Fruit fly (Drosophila melanogaster): ENCODE measurements around the gene fax.

fax gene

dm6 chr3L:16377768-16378764 is 33.6 kb downstream of the fax start, which contains the start of gene roq (continued):
- no peak for TF ChIP-seq zfh1 (GFP tag; IDR thresholded peaks at IDR 0.05)
- no peak for TF ChIP-seq pb (GFP tag; optimal IDR thresholded peaks at IDR 0.05)
- TF ChIP-seq CG6683 (GFP tag; optimal IDR thresholded peaks at IDR 0.05): no peak
- no peak for TF ChIP-seq gsb-n (tag; optimal IDR thresholded peaks at IDR 0.05)
- no peak for TF ChIP-seq CG18764 (GFP tag; optimal IDR thresholded peaks at IDR 0.05)
- TF ChIP-seq danr (GFP tag; IDR thresholded peaks at IDR 0.05): no peak
- no peak for TF ChIP-seq pita (GFP tag; optimal IDR thresholded peaks at IDR 0.05)
- TF ChIP-seq CG8765 (GFP tag; IDR thresholded peaks at IDR 0.05): no peak
- no peak for TF ChIP-seq pfk (GFP tag; optimal IDR thresholded peaks at IDR 0.05)
- TF ChIP-seq Fer1 (GFP tag; optimal IDR thresholded peaks at IDR 0.05): no peak
- TF ChIP-seq CG4820 (GFP tag; optimal IDR thresholded peaks at IDR 0.05): no peak
- TF ChIP-seq CG32532 (GFP tag; IDR thresholded peaks at IDR 0.05): no peak; the same call in 1 of the 2 replicates
- no peak for TF ChIP-seq Ets65A (GFP tag)
- TF ChIP-seq shn (GFP tag; optimal IDR thresholded peaks at IDR 0.05): no peak
- TF ChIP-seq Hr39 (optimal IDR thresholded peaks at IDR 0.05): no peak
- no peak for TF ChIP-seq CG13424 (tag; optimal IDR thresholded peaks at IDR 0.05)
- TF ChIP-seq pnt (GFP tag; optimal IDR thresholded peaks at IDR 0.05): no peak
- TF ChIP-seq grau (tag; optimal IDR thresholded peaks at IDR 0.05): peak; percentile 36
- TF ChIP-seq CG6272 (GFP tag; IDR thresholded peaks at IDR 0.05): no peak
- no peak for TF ChIP-seq emc (GFP tag; optimal IDR thresholded peaks at IDR 0.05)
- TF ChIP-seq eve (GFP tag; optimal IDR thresholded peaks at IDR 0.05): no peak
- peak in 1 of 2 experiments; percentile 65 for TF ChIP-seq Pdp1 (GFP tag; optimal IDR thresholded peaks at IDR 0.05)
- TF ChIP-seq gt (GFP tag; IDR thresholded peaks at IDR 0.05): no peak
- TF ChIP-seq ac (GFP tag; optimal IDR thresholded peaks at IDR 0.05): no peak
- TF ChIP-seq CG2202 (tag; optimal IDR thresholded peaks at IDR 0.05): no peak
- no peak for TF ChIP-seq CG10321 (GFP tag; IDR thresholded peaks at IDR 0.05)
- TF ChIP-seq MTF-1 (GFP tag; optimal IDR thresholded peaks at IDR 0.05; ENCODE audit: borderline replicate concordance): no peak
- TF ChIP-seq repo (GFP tag; optimal IDR thresholded peaks at IDR 0.05): no peak
- peak; percentile 28 for TF ChIP-seq CG10267 (tag; optimal IDR thresholded peaks at IDR 0.05)
- TF ChIP-seq Dip3 (GFP tag; optimal IDR thresholded peaks at IDR 0.05): no peak
- no peak for TF ChIP-seq Doc3 (GFP tag; IDR thresholded peaks at IDR 0.05; ENCODE audit: partially characterized antibody)
- TF ChIP-seq gsb (GFP tag; IDR thresholded peaks at IDR 0.05): no peak
- TF ChIP-seq ara (GFP tag; IDR thresholded peaks at IDR 0.05): no peak
- no peak for TF ChIP-seq Rfx (GFP tag; IDR thresholded peaks at IDR 0.05)
- TF ChIP-seq CG1233 (GFP tag; optimal IDR thresholded peaks at IDR 0.05): no peak
- TF ChIP-seq Camta (GFP tag; optimal IDR thresholded peaks at IDR 0.05): no peak
- no peak for TF ChIP-seq CG13296 (GFP tag; optimal IDR thresholded peaks at IDR 0.05)
- TF ChIP-seq CG15073 (GFP tag; optimal IDR thresholded peaks at IDR 0.05): no peak
- no peak for TF ChIP-seq bcd (GFP tag; optimal IDR thresholded peaks at IDR 0.05)
- TF ChIP-seq CG5245 (GFP tag; optimal IDR thresholded peaks at IDR 0.05): no peak
- no peak for TF ChIP-seq sqz (GFP tag; optimal IDR thresholded peaks at IDR 0.05)
- no peak for TF ChIP-seq CG12236 (GFP tag; optimal IDR thresholded peaks at IDR 0.05)
- peak; percentile 95 for TF ChIP-seq CG9437 (GFP tag; optimal IDR thresholded peaks at IDR 0.05)
- TF ChIP-seq CG7357 (GFP tag; IDR thresholded peaks at IDR 0.05): no peak
- TF ChIP-seq vnd (GFP tag; IDR thresholded peaks at IDR 0.05; ENCODE audit: partially characterized antibody): no peak
- TF ChIP-seq pan (optimal IDR thresholded peaks at IDR 0.05): no peak
- TF ChIP-seq pan (GFP tag; optimal IDR thresholded peaks at IDR 0.05 in 1 of 2, IDR thresholded peaks at IDR 0.05 in 1 of 2): no peak
- TF ChIP-seq ranshi (GFP tag; IDR thresholded peaks at IDR 0.05): no peak
- TF ChIP-seq Adf1 (GFP tag; IDR thresholded peaks at IDR 0.05): no peak
- TF ChIP-seq hth (optimal IDR thresholded peaks at IDR 0.05): no peak
- TF ChIP-seq CG14441 (GFP tag; IDR thresholded peaks at IDR 0.05): no peak; the same call in 1 of the 2 replicates

Measured in whole organism, embryonic.